Worm (Caenorhabditis elegans) whole organism, late embryonic: ENCODE results near the gene T22C8.1.

Source experiments
- C08G9.2 ChIP-seq: sonication (generic microtip); optimal IDR thresholded peaks from 2 replicates; lab custom pipeline; 2016; ENCODE audit warnings: mild to moderate bottlenecking, missing genetic modification characterization, moderate library complexity, missing compliant biosample characterization
- F13H6.1 ChIP-seq: sonication (generic microtip); optimal IDR thresholded peaks from 2 replicates; lab custom pipeline; 2016; ENCODE audit warnings: missing genetic modification characterization, missing compliant biosample characterization
- T23F11.4 ChIP-seq: fragments of 200-800 bp; sonication (Bioruptor generic); optimal IDR thresholded peaks from 2 replicates; lab custom pipeline; 2018; ENCODE audit warnings: mild to moderate bottlenecking, missing genetic modification characterization, missing compliant biosample characterization
- Y22D7AL.16 ChIP-seq: sonication (generic microtip); optimal IDR thresholded peaks from 2 replicates; lab custom pipeline; 2016; ENCODE audit warnings: missing genetic modification characterization, missing compliant biosample characterization
- ceh-14 ChIP-seq: sonication (generic microtip); optimal IDR thresholded peaks from 2 replicates; lab custom pipeline; 2016; ENCODE audit warnings: missing genotype, missing genetic modification characterization, missing compliant biosample characterization
- ceh-18 ChIP-seq: sonication (generic microtip); optimal IDR thresholded peaks from 2 replicates; lab custom pipeline; 2016; ENCODE audit warnings: missing genetic modification characterization, missing compliant biosample characterization
- ceh-22 ChIP-seq: sonication (generic microtip); optimal IDR thresholded peaks from 2 replicates; lab custom pipeline; 2017; ENCODE audit warnings: missing biosample characterization, missing genetic modification characterization
- ceh-30 ChIP-seq: fragments of 150-350 bp; optimal IDR thresholded peaks from 2 replicates; lab custom pipeline; 2014; ENCODE audit warnings: missing biosample characterization, missing genetic modification characterization
- ceh-31 ChIP-seq: sonication (generic microtip); optimal IDR thresholded peaks from 2 replicates; lab custom pipeline; 2016; ENCODE audit warnings: missing genetic modification characterization, missing compliant biosample characterization
- ceh-34 ChIP-seq: sonication (generic microtip); optimal IDR thresholded peaks from 2 replicates; lab custom pipeline; 2016; ENCODE audit warnings: mild to moderate bottlenecking, missing genetic modification characterization, missing compliant biosample characterization
- ceh-45 ChIP-seq: fragments of 200-800 bp; sonication (Bioruptor generic); IDR thresholded peaks from 2 replicates; pipeline ENCODE4 v1.3.6; 2022; ENCODE audit warnings: missing genetic modification reagents, missing genetic modification characterization, missing compliant biosample characterization
- ceh-6 ChIP-seq: fragments of 200-800 bp; sonication (Bioruptor generic); optimal IDR thresholded peaks from 2 replicates; lab custom pipeline; 2018; ENCODE audit warnings: mild to moderate bottlenecking, missing genetic modification characterization, missing compliant biosample characterization
- ceh-9 ChIP-seq: sonication (generic microtip); optimal IDR thresholded peaks from 2 replicates; lab custom pipeline; 2016; ENCODE audit warnings: mild to moderate bottlenecking, missing genetic modification characterization, inconsistent platforms, missing compliant biosample characterization
- che-1 ChIP-seq: sonication (generic microtip); optimal IDR thresholded peaks from 2 replicates; lab custom pipeline; 2016; ENCODE audit warnings: mild to moderate bottlenecking, missing genetic modification characterization, missing compliant biosample characterization
- dve-1 ChIP-seq: sonication (generic microtip); optimal IDR thresholded peaks from 2 replicates; lab custom pipeline; 2017; ENCODE audit warnings: antibody characterized with exemption, mild to moderate bottlenecking, missing genetic modification characterization, missing compliant biosample characterization
- elt-2 ChIP-seq: sonication (generic microtip); optimal IDR thresholded peaks from 2 replicates; lab custom pipeline; 2016; ENCODE audit warnings: missing genetic modification reagents, missing genetic modification characterization, missing compliant biosample characterization
- ets-4 ChIP-seq: sonication (generic microtip); optimal IDR thresholded peaks from 2 replicates; lab custom pipeline; 2016; ENCODE audit warnings: missing genetic modification characterization, missing compliant biosample characterization
- eyg-1 ChIP-seq: sonication (generic microtip); optimal IDR thresholded peaks from 2 replicates; lab custom pipeline; 2016; ENCODE audit warnings: missing genotype, missing genetic modification characterization, missing compliant biosample characterization
- fkh-6 ChIP-seq: sonication (generic microtip); optimal IDR thresholded peaks from 2 replicates; lab custom pipeline; 2016; ENCODE audit warnings: missing genetic modification characterization, missing compliant biosample characterization
- gmeb-2 ChIP-seq: sonication (generic microtip); optimal IDR thresholded peaks from 2 replicates; lab custom pipeline; 2016; ENCODE audit warnings: missing genetic modification characterization, inconsistent platforms, missing compliant biosample characterization
- hlh-15 ChIP-seq: sonication (generic microtip); optimal IDR thresholded peaks from 2 replicates; lab custom pipeline; 2016; ENCODE audit warnings: missing genetic modification characterization, missing compliant biosample characterization
- hlh-30 ChIP-seq: sonication (generic microtip); optimal IDR thresholded peaks from 2 replicates; lab custom pipeline; 2017; ENCODE audit warnings: antibody characterized with exemption, missing genetic modification characterization, missing compliant biosample characterization; ENCODE audit not compliant: insufficient read depth
- hlh-6 ChIP-seq: sonication (generic microtip); optimal IDR thresholded peaks from 2 replicates; lab custom pipeline; 2016; ENCODE audit warnings: missing genotype, missing genetic modification characterization, missing compliant biosample characterization
- madf-2 ChIP-seq: sonication (generic microtip); optimal IDR thresholded peaks from 2 replicates; lab custom pipeline; 2017; ENCODE audit warnings: missing genetic modification characterization, missing compliant biosample characterization
- npax-4 ChIP-seq: sonication (generic microtip); optimal IDR thresholded peaks from 2 replicates; lab custom pipeline; 2016; ENCODE audit warnings: missing genetic modification characterization, missing compliant biosample characterization
- pax-1 ChIP-seq: fragments of 150-350 bp; optimal IDR thresholded peaks from 2 replicates; lab custom pipeline; 2014; ENCODE audit warnings: missing biosample characterization, missing genetic modification characterization
- pha-4 ChIP-seq: fragments of 150-350 bp; optimal IDR thresholded peaks from 2 replicates; lab custom pipeline; 2018; ENCODE audit warnings: missing biosample characterization, missing genetic modification reagents, missing genetic modification characterization
- pqm-1 ChIP-seq: sonication (generic microtip); optimal IDR thresholded peaks from 2 replicates; lab custom pipeline; 2016; ENCODE audit warnings: missing genetic modification characterization, missing compliant biosample characterization
- pros-1 ChIP-seq: fragments of 150-350 bp; optimal IDR thresholded peaks from 2 replicates; lab custom pipeline; 2014; ENCODE audit warnings: missing biosample characterization, missing genetic modification reagents, missing genetic modification characterization
- rnt-1 ChIP-seq: sonication (generic microtip); optimal IDR thresholded peaks from 2 replicates; lab custom pipeline; 2016; ENCODE audit warnings: missing genetic modification characterization, missing compliant biosample characterization
- sdc-2 ChIP-seq: sonication (generic microtip); optimal IDR thresholded peaks from 2 replicates; lab custom pipeline; 2016; ENCODE audit warnings: missing genotype, missing genetic modification characterization, missing compliant biosample characterization
- sox-2 ChIP-seq: fragments of 200-800 bp; sonication (Bioruptor generic); IDR thresholded peaks from 2 replicates; pipeline ENCODE4 v1.3.6; 2022; ENCODE audit warnings: missing genetic modification reagents, missing genetic modification characterization, missing compliant biosample characterization
- tbx-7 ChIP-seq: sonication (generic microtip); optimal IDR thresholded peaks from 2 replicates; lab custom pipeline; 2016; ENCODE audit warnings: missing genotype, missing genetic modification characterization, missing compliant biosample characterization
- ttx-3 ChIP-seq: sonication (generic microtip); optimal IDR thresholded peaks from 2 replicates; lab custom pipeline; 2016; ENCODE audit warnings: missing genetic modification reagents, missing genetic modification characterization, missing compliant biosample characterization
- unc-3 ChIP-seq, 2 experiments: fragments of 200-800 bp in 1 of 2; sonication (Bioruptor generic) in 1 of 2; sonication (generic microtip) in 1 of 2; conservative IDR thresholded peaks in 1 of 2; optimal IDR thresholded peaks in 1 of 2; 2 replicates each; pipeline versions ENCODE4 v1.3.6 to Lab custom; 2016 to 2022; ENCODE audit warnings: missing compliant biosample characterization in 2 of 2, missing genetic modification characterization in 2 of 2, missing genetic modification reagents in 1 of 2
- unc-42 ChIP-seq: sonication (generic microtip); optimal IDR thresholded peaks from 2 replicates; lab custom pipeline; 2016; ENCODE audit warnings: missing genotype, missing genetic modification characterization, missing compliant biosample characterization
- unc-55 ChIP-seq: sonication (generic microtip); optimal IDR thresholded peaks from 2 replicates; lab custom pipeline; 2017; ENCODE audit warnings: missing biosample characterization, missing genetic modification reagents, missing genetic modification characterization
- zip-5 ChIP-seq: sonication (generic microtip); optimal IDR thresholded peaks from 2 replicates; lab custom pipeline; 2016; ENCODE audit warnings: missing genetic modification characterization, missing compliant biosample characterization

The T22C8.1 gene

ce11 chrII:8612470-8612869, at the start of gene T22C8.1:
Gene T22C8.1 (plus strand): TSS chrII:8612770.
- TF ChIP-seq ceh-6 (GFP tag; lab: Kevin White, UChicago) = no peak
- no peak for TF ChIP-seq ceh-9 (tag; lab: Kevin White, UChicago)

- TF ChIP-seq elt-2 (tag; lab: Kevin White, UChicago) (peak; percentile 3), ceh-30 (tag; lab: Kevin White, UChicago) (no peak), ttx-3 (tag; lab: Kevin White, UChicago) (no peak), eyg-1 (tag; lab: Kevin White, UChicago) (no peak), hlh-6 (no peak), pha-4 (tag; lab: Kevin White, UChicago) (no peak), madf-2 (tag; lab: Kevin White, UChicago) (no peak)
Observed at ce11 chrII:8566039-8566438, 46.5 kb upstream of the T22C8.1 start, which contains the start of gene stc-1. Gene stc-1 (minus strand): TSS chrII:8566139.

ce11 chrII:8566806-8567266, 45.7 kb upstream of the T22C8.1 start, which contains the start of gene F54C9.3:
Gene F54C9.3 (minus strand): TSS chrII:8566856.
- TF ChIP-seq ets-4 (tag; lab: Kevin White, UChicago) = no peak
- peak; percentile 1 for TF ChIP-seq dve-1
- no peak for TF ChIP-seq Y22D7AL.16 (tag; lab: Kevin White, UChicago)
- peak; percentile 74 for TF ChIP-seq elt-2 (tag; lab: Kevin White, UChicago)

ce11 chrII:8568234-8568969, 44.2 kb upstream of the T22C8.1 start:
- no peak for TF ChIP-seq ceh-45 (GFP tag; lab: Robert Waterston, UW)
- TF ChIP-seq sdc-2 (tag; lab: Kevin White, UChicago) = no peak
- TF ChIP-seq hlh-6 = peak; percentile 60

ce11 chrII:8569038-8569977, 43.3 kb upstream of the T22C8.1 start, which contains the start of the genes col-38 and rpl-5:
Gene col-38 (minus strand): TSS chrII:8569088.
Gene rpl-5 (plus strand): TSS chrII:8569927.
- TF ChIP-seq sox-2 (GFP tag; lab: Robert Waterston, UW) = no peak
- TF ChIP-seq ceh-45 (GFP tag; lab: Robert Waterston, UW) = no peak
- peak; percentile 68 for TF ChIP-seq dve-1
- TF ChIP-seq tbx-7 = no peak
- TF ChIP-seq pros-1 (tag; lab: Kevin White, UChicago) = peak; percentile 10
- no peak for TF ChIP-seq zip-5 (tag; lab: Kevin White, UChicago)
- no peak for TF ChIP-seq ceh-22 (tag; lab: Kevin White, UChicago)
- TF ChIP-seq ceh-31 (tag; lab: Kevin White, UChicago) = peak; percentile 74
- TF ChIP-seq pha-4 (tag; lab: Kevin White, UChicago) = no peak
- no peak for TF ChIP-seq npax-4 (tag; lab: Kevin White, UChicago)
- TF ChIP-seq sdc-2 (tag; lab: Kevin White, UChicago) = no peak
- no peak for TF ChIP-seq fkh-6 (tag; lab: Kevin White, UChicago)
- TF ChIP-seq C08G9.2 = peak; percentile 48
- TF ChIP-seq ceh-30 (tag; lab: Kevin White, UChicago) = peak; percentile 76
- TF ChIP-seq unc-55 (GFP tag; lab: Kevin White, UChicago) = peak; percentile 56
- TF ChIP-seq unc-42 (tag; lab: Kevin White, UChicago) = peak; percentile 67
- peak; percentile 80 for TF ChIP-seq pax-1 (tag; lab: Kevin White, UChicago)
- TF ChIP-seq Y22D7AL.16 (tag; lab: Kevin White, UChicago) = peak; percentile 26
- peak; percentile 29 for TF ChIP-seq madf-2 (tag; lab: Kevin White, UChicago)
- peak; percentile 66 for TF ChIP-seq ceh-34 (tag; lab: Kevin White, UChicago)
- no peak for TF ChIP-seq pqm-1 (tag; lab: Kevin White, UChicago)
- TF ChIP-seq hlh-30 (tag; lab: Kevin White, UChicago) = peak; percentile 65
- peak; percentile 71 for TF ChIP-seq rnt-1
- TF ChIP-seq ceh-18 (tag; lab: Kevin White, UChicago) = peak; percentile 77
- TF ChIP-seq che-1 (tag; lab: Kevin White, UChicago) = peak; percentile 27
- peak; percentile 46 for TF ChIP-seq ets-4 (tag; lab: Kevin White, UChicago)
- peak; percentile 7 for TF ChIP-seq F13H6.1 (tag; lab: Kevin White, UChicago)
- TF ChIP-seq gmeb-2 (tag; lab: Kevin White, UChicago) = no peak
- no peak for TF ChIP-seq ceh-14 (tag; lab: Kevin White, UChicago)
- 0 out of 2 replicates have a peak, but pooled peaks have one; percentile 17 for TF ChIP-seq unc-3 (GFP tag; conservative IDR thresholded peaks at IDR 0.05; lab: Robert Waterston, UW)
- TF ChIP-seq unc-3 (tag; optimal IDR thresholded peaks at IDR 0.05; lab: Kevin White, UChicago) = no peak
- no peak for TF ChIP-seq hlh-15 (tag; lab: Kevin White, UChicago)
- TF ChIP-seq ttx-3 (tag; lab: Kevin White, UChicago) = peak; percentile 29
- TF ChIP-seq T23F11.4 (GFP tag; lab: Kevin White, UChicago) = no peak
